Fruit fly (Drosophila melanogaster) S2 (cell line): ENCODE results near the gene CG6738.

Experiments
- CG8478 ChIP-seq: fragments of >200 bp; optimal IDR thresholded peaks from 2 replicates; lab custom pipeline; 2018
- CTCF ChIP-seq, 2 experiments: fragments of >200 bp; optimal IDR thresholded peaks; 2 replicates each; lab custom pipeline; 2018

DNA sequence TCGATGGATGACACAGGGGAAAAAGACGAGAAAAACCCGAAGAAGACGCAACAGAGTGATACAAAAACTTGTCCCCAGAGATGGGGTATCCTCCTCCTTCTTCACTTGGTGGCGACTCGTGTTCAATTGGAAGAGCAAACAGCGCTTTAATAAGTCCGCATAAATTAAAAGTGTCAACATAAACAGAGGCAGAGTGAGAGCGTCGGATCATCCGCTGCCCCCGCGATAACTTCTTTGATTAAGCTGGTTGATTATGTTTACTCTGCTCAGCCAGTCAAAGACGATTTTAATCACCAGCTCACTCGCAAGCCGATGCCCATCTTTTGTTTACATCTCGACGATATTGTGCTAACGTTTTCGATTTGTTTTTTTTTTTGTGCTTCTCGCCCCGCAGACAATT lies 20.5 kb downstream of the CG6738 start:
- no peak for TF ChIP-seq CTCF (optimal IDR thresholded peaks at IDR 0.05; lab: Kevin White, UChicago)
- no peak for TF ChIP-seq CG8478 (lab: Kevin White, UChicago)
